Worm (Caenorhabditis elegans) whole organism, L3 larva: ENCODE data around the gene eco-1.

Experiments
- R02D3.7 ChIP-seq: fragments of 150-350 bp; optimal IDR thresholded peaks from 2 replicates; lab custom pipeline; 2014; ENCODE audit warnings: missing biosample characterization, missing genetic modification characterization
- ZK546.5 ChIP-seq: sonication (generic microtip); optimal IDR thresholded peaks from 2 replicates; lab custom pipeline; 2017; ENCODE audit warnings: missing biosample characterization, missing genetic modification characterization
- aly-2 ChIP-seq: fragments of 150-350 bp; optimal IDR thresholded peaks from 2 replicates; lab custom pipeline; 2014; ENCODE audit warnings: missing biosample characterization, missing genetic modification characterization
- ama-1 ChIP-seq: fragments of 150-350 bp; optimal IDR thresholded peaks from 2 replicates; lab custom pipeline; 2018
- ceh-16 ChIP-seq: sonication (generic microtip); optimal IDR thresholded peaks from 2 replicates; lab custom pipeline; 2017; ENCODE audit warnings: missing biosample characterization, missing genetic modification characterization
- ceh-28 ChIP-seq: fragments of 150-350 bp; optimal IDR thresholded peaks from 2 replicates; lab custom pipeline; 2014; ENCODE audit warnings: missing biosample characterization, missing genetic modification reagents, missing genetic modification characterization
- ceh-82 ChIP-seq: fragments of 150-350 bp; optimal IDR thresholded peaks from 2 replicates; lab custom pipeline; 2014; ENCODE audit warnings: missing biosample characterization, missing genetic modification characterization
- ceh-9 ChIP-seq: sonication (generic microtip); optimal IDR thresholded peaks from 2 replicates; lab custom pipeline; 2018; ENCODE audit warnings: missing biosample characterization, missing genetic modification characterization
- daf-12 ChIP-seq: fragments of 150-350 bp; optimal IDR thresholded peaks from 2 replicates; lab custom pipeline; 2014; ENCODE audit warnings: missing biosample characterization, missing genetic modification reagents, missing genetic modification characterization
- egl-27 ChIP-seq: sonication (generic microtip); optimal IDR thresholded peaks from 4 replicates; lab custom pipeline; 2017; ENCODE audit warnings: missing biosample characterization, missing genetic modification reagents, missing genetic modification characterization
- egl-5 ChIP-seq: fragments of 150-350 bp; optimal IDR thresholded peaks from 2 replicates; lab custom pipeline; 2017; ENCODE audit warnings: missing biosample characterization, missing genetic modification reagents, missing genetic modification characterization, inconsistent platforms
- elt-1 ChIP-seq: fragments of 150-350 bp; optimal IDR thresholded peaks from 2 replicates; lab custom pipeline; 2014; ENCODE audit warnings: missing biosample characterization, missing genetic modification characterization
- elt-2 ChIP-seq: sonication (generic microtip); optimal IDR thresholded peaks from 2 replicates; lab custom pipeline; 2016; ENCODE audit warnings: missing genetic modification reagents, mild to moderate bottlenecking, missing genetic modification characterization, missing compliant biosample characterization
- elt-3 ChIP-seq, 3 experiments: fragments of 150-350 bp in 1 of 3; sonication (generic microtip) in 2 of 3; optimal IDR thresholded peaks; 2 replicates in 2 of 3; 4 replicates in 1 of 3; lab custom pipeline; 2014 to 2017; ENCODE audit warnings: missing biosample characterization in 3 of 3, missing genetic modification characterization in 3 of 3
- eor-1 ChIP-seq, 2 experiments: fragments of 150-350 bp; optimal IDR thresholded peaks; 2 replicates each; lab custom pipeline; 2014 to 2018; ENCODE audit warnings: missing biosample characterization in 2 of 2, missing genetic modification characterization in 2 of 2
- fkh-10 ChIP-seq: sonication (generic microtip); optimal IDR thresholded peaks from 2 replicates; lab custom pipeline; 2017; ENCODE audit warnings: missing biosample characterization, missing genetic modification reagents, missing genetic modification characterization
- fkh-2 ChIP-seq: fragments of 150-350 bp; optimal IDR thresholded peaks from 2 replicates; lab custom pipeline; 2014; ENCODE audit warnings: missing biosample characterization, missing genetic modification reagents, missing genetic modification characterization
- fos-1 ChIP-seq: fragments of 150-350 bp; optimal IDR thresholded peaks from 2 replicates; lab custom pipeline; 2014; ENCODE audit warnings: missing biosample characterization, missing genetic modification characterization
- hmg-11 ChIP-seq: sonication (generic microtip); optimal IDR thresholded peaks from 2 replicates; lab custom pipeline; 2016; ENCODE audit warnings: missing genetic modification characterization, missing compliant biosample characterization
- jun-1 ChIP-seq: fragments of 150-350 bp; optimal IDR thresholded peaks from 2 replicates; lab custom pipeline; 2014; ENCODE audit warnings: missing biosample characterization, missing genetic modification reagents, missing genetic modification characterization
- lin-15B ChIP-seq: fragments of 150-350 bp; optimal IDR thresholded peaks from 2 replicates; lab custom pipeline; 2014; ENCODE audit warnings: missing biosample characterization, missing genetic modification characterization
- lin-39 ChIP-seq: fragments of 150-350 bp; optimal IDR thresholded peaks from 2 replicates; lab custom pipeline; 2018; ENCODE audit warnings: missing biosample characterization, missing genetic modification reagents, missing genetic modification characterization
- lsy-12 ChIP-seq: sonication (generic microtip); optimal IDR thresholded peaks from 2 replicates; lab custom pipeline; 2016; ENCODE audit warnings: mild to moderate bottlenecking, missing genetic modification characterization, missing compliant biosample characterization
- mdl-1 ChIP-seq: fragments of 150-350 bp; optimal IDR thresholded peaks from 2 replicates; lab custom pipeline; 2014; ENCODE audit warnings: missing biosample characterization, missing genetic modification characterization
- mml-1 ChIP-seq: fragments of 150-350 bp; sonication (generic microtip); optimal IDR thresholded peaks from 3 replicates; lab custom pipeline; 2014; ENCODE audit warnings: missing biosample characterization, missing genetic modification characterization
- nfya-1 ChIP-seq: sonication (generic microtip); optimal IDR thresholded peaks from 2 replicates; lab custom pipeline; 2017; ENCODE audit warnings: missing genetic modification characterization, mild to moderate bottlenecking, missing compliant biosample characterization, antibody characterized with exemption, moderate library complexity; ENCODE audit not compliant: insufficient read depth
- nhr-11 ChIP-seq: fragments of 150-350 bp; optimal IDR thresholded peaks from 2 replicates; lab custom pipeline; 2014; ENCODE audit warnings: missing biosample characterization, missing genetic modification characterization
- nhr-12 ChIP-seq: fragments of 150-350 bp; optimal IDR thresholded peaks from 2 replicates; lab custom pipeline; 2014; ENCODE audit warnings: missing biosample characterization, missing genetic modification characterization
- nhr-23 ChIP-seq: fragments of 150-350 bp; optimal IDR thresholded peaks from 2 replicates; lab custom pipeline; 2014; ENCODE audit warnings: missing biosample characterization, missing genetic modification reagents, missing genetic modification characterization
- nhr-237 ChIP-seq: fragments of 150-350 bp; optimal IDR thresholded peaks from 2 replicates; lab custom pipeline; 2014; ENCODE audit warnings: missing biosample characterization, missing genetic modification characterization
- nhr-25 ChIP-seq: sonication (generic microtip); optimal IDR thresholded peaks from 2 replicates; lab custom pipeline; 2017; ENCODE audit warnings: missing biosample characterization, missing genetic modification characterization
- nhr-28 ChIP-seq: fragments of 150-350 bp; optimal IDR thresholded peaks from 2 replicates; lab custom pipeline; 2014; ENCODE audit warnings: missing biosample characterization, missing genetic modification characterization
- nhr-43 ChIP-seq: sonication (generic microtip); optimal IDR thresholded peaks from 2 replicates; lab custom pipeline; 2016; ENCODE audit warnings: mild to moderate bottlenecking, missing genetic modification characterization, missing compliant biosample characterization; ENCODE audit not compliant: poor library complexity, severe bottlenecking
- nhr-67 ChIP-seq: fragments of 150-350 bp; optimal IDR thresholded peaks from 2 replicates; lab custom pipeline; 2014; ENCODE audit warnings: missing biosample characterization, missing genetic modification characterization
- nhr-76 ChIP-seq: fragments of 150-350 bp; sonication (generic microtip); optimal IDR thresholded peaks from 5 replicates; lab custom pipeline; 2014; ENCODE audit warnings: missing biosample characterization, missing genetic modification characterization
- nhr-77 ChIP-seq: fragments of 150-350 bp; optimal IDR thresholded peaks from 2 replicates; lab custom pipeline; 2014; ENCODE audit warnings: missing biosample characterization, missing genetic modification characterization
- pha-4 ChIP-seq: fragments of 150-350 bp; optimal IDR thresholded peaks from 2 replicates; lab custom pipeline; 2014; ENCODE audit warnings: missing biosample characterization, missing genetic modification reagents, missing genetic modification characterization
- pqm-1 ChIP-seq: fragments of 150-350 bp; optimal IDR thresholded peaks from 2 replicates; lab custom pipeline; 2017; ENCODE audit warnings: missing biosample characterization, missing genetic modification characterization, inconsistent platforms
- sea-2 ChIP-seq: fragments of 150-350 bp; sonication (generic microtip); optimal IDR thresholded peaks from 4 replicates; lab custom pipeline; 2014; ENCODE audit warnings: missing biosample characterization, missing genetic modification reagents, missing genetic modification characterization
- skn-1 ChIP-seq: fragments of 150-350 bp; optimal IDR thresholded peaks from 2 replicates; lab custom pipeline; 2014; ENCODE audit warnings: missing biosample characterization, missing genetic modification characterization
- snpc-4 ChIP-seq: fragments of 150-350 bp; optimal IDR thresholded peaks from 2 replicates; lab custom pipeline; 2014; ENCODE audit warnings: missing biosample characterization, missing genetic modification characterization
- tbx-2 ChIP-seq: sonication (generic microtip); optimal IDR thresholded peaks from 2 replicates; lab custom pipeline; 2016; ENCODE audit warnings: mild to moderate bottlenecking, missing genetic modification characterization, missing compliant biosample characterization
- unc-39 ChIP-seq: sonication (generic microtip); optimal IDR thresholded peaks from 4 replicates; lab custom pipeline; 2017; ENCODE audit warnings: missing biosample characterization, missing genetic modification characterization
- unc-62 ChIP-seq: fragments of 150-350 bp; sonication (generic microtip); optimal IDR thresholded peaks from 4 replicates; lab custom pipeline; 2014; ENCODE audit warnings: missing biosample characterization, missing genetic modification reagents, missing genetic modification characterization
- zag-1 ChIP-seq: fragments of 150-350 bp; optimal IDR thresholded peaks from 2 replicates; lab custom pipeline; 2014; ENCODE audit warnings: missing biosample characterization, missing genetic modification characterization
- ztf-11 ChIP-seq: fragments of 150-350 bp; optimal IDR thresholded peaks from 2 replicates; lab custom pipeline; 2014; ENCODE audit warnings: missing biosample characterization, missing genetic modification characterization
- ztf-4 ChIP-seq: fragments of 150-350 bp; optimal IDR thresholded peaks from 2 replicates; lab custom pipeline; 2014; ENCODE audit warnings: missing biosample characterization, missing genetic modification characterization

eco-1 gene

DNA sequence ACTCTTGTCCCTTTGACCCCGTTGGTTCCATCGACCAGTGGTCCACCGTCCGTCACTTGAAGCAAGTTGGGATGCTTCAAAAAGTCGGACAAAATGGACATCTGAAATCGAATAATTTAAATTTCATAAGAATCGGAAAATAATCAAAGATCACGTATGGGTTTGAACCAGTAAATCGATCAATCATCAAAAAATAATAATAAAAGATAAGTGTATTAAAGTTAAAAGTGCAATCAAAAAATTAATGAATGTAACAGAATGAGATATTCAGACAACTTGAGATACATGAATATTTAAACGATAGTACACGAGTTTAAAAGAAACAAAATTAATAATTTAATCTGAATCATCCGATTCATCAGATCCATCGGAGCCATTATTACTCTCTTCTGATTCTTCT is 20.1 kb upstream of the eco-1 start, which contains the start of gene T20B12.7:
Gene T20B12.7 (minus strand): TSS at position 101 of the 400 bp plus-strand sequence.
- TF ChIP-seq nhr-12 (tag; lab: Kevin White, UChicago) = no peak
- no peak for TF ChIP-seq nfya-1 (tag; lab: Kevin White, UChicago)
- TF ChIP-seq aly-2 (tag; lab: Kevin White, UChicago) = no peak
- no peak for TF ChIP-seq nhr-76 (tag; lab: Kevin White, UChicago)
- no peak for TF ChIP-seq nhr-25 (tag; lab: Kevin White, UChicago)
- TF ChIP-seq mdl-1 (tag; lab: Kevin White, UChicago) = no peak
- no peak for TF ChIP-seq lin-39 (tag; lab: Kevin White, UChicago)
- TF ChIP-seq sea-2 = no peak
- no peak for TF ChIP-seq ceh-9 (tag; lab: Kevin White, UChicago)
- no peak for TF ChIP-seq fkh-10 (GFP tag; lab: Kevin White, UChicago)
- TF ChIP-seq elt-1 (tag; lab: Kevin White, UChicago) = no peak
- TF ChIP-seq, all 47 proteins: peak for 0

- TF ChIP-seq ama-1 (lab: Kevin White, UChicago) = peak; percentile 21
- no peak for TF ChIP-seq fkh-2
- TF ChIP-seq ceh-16 = no peak
These were observed 19.6 kb upstream of the eco-1 start for ce11 chrIII:7378522-7378921.

- peak; percentile 73 for TF ChIP-seq lsy-12 (tag; lab: Kevin White, UChicago)
- no peak for TF ChIP-seq snpc-4
- TF ChIP-seq egl-5 = peak; percentile 27
- no peak for TF ChIP-seq sea-2
- TF ChIP-seq nhr-237 (tag; lab: Kevin White, UChicago) = no peak
- no peak for TF ChIP-seq egl-27 (tag; lab: Kevin White, UChicago)
- TF ChIP-seq jun-1 (tag; lab: Kevin White, UChicago) = peak; percentile 64
- no peak for TF ChIP-seq ZK546.5
- TF ChIP-seq eor-1 (tag; optimal IDR thresholded peaks at IDR 0.05; lab: Kevin White, UChicago) = no peak
- no peak for TF ChIP-seq nhr-67 (tag; lab: Kevin White, UChicago)
- peak; percentile 70 for TF ChIP-seq ama-1 (lab: Kevin White, UChicago)
- no peak for TF ChIP-seq unc-39
- TF ChIP-seq ceh-28 (tag; lab: Kevin White, UChicago) = no peak
- TF ChIP-seq fkh-2 = no peak
- peak; percentile 95 for TF ChIP-seq nhr-43 (tag; lab: Kevin White, UChicago)
- no peak for TF ChIP-seq skn-1
- TF ChIP-seq fos-1 (tag; lab: Kevin White, UChicago) = peak; percentile 77
- peak; percentile 10 for TF ChIP-seq nhr-11 (tag; lab: Kevin White, UChicago)
- TF ChIP-seq ztf-11 (tag; lab: Kevin White, UChicago) = no peak
- TF ChIP-seq ceh-16 = no peak
- TF ChIP-seq nhr-76 (tag; lab: Kevin White, UChicago) = no peak
- no peak for TF ChIP-seq R02D3.7
- TF ChIP-seq aly-2 (tag; lab: Kevin White, UChicago) = no peak
- TF ChIP-seq mdl-1 (tag; lab: Kevin White, UChicago) = peak; percentile 94
- peak; percentile 82 for TF ChIP-seq unc-62 (GFP tag; lab: Kevin White, UChicago)
- peak; percentile 97 for TF ChIP-seq nhr-25 (tag; lab: Kevin White, UChicago)
- TF ChIP-seq nhr-77 (tag; lab: Kevin White, UChicago) = no peak
- peak; percentile 58 for TF ChIP-seq pha-4 (tag; lab: Kevin White, UChicago)
- peak; percentile 23 for TF ChIP-seq pqm-1 (tag; lab: Kevin White, UChicago)
- peak; percentile 61 for TF ChIP-seq tbx-2 (tag; lab: Kevin White, UChicago)
- TF ChIP-seq elt-1 (tag; lab: Kevin White, UChicago) = no peak
- peak; percentile 59 for TF ChIP-seq lin-39 (tag; lab: Kevin White, UChicago)
- TF ChIP-seq ceh-82 (tag; lab: Kevin White, UChicago) = no peak
- peak; percentile 96 for TF ChIP-seq nhr-23 (tag; lab: Kevin White, UChicago)
- peak; percentile 42 to 71 (median 60) for TF ChIP-seq elt-3 (tag; optimal IDR thresholded peaks at IDR 0.05; lab: Kevin White, UChicago)
- TF ChIP-seq elt-2 (tag; lab: Kevin White, UChicago) = peak; percentile 73
- TF ChIP-seq nhr-12 (tag; lab: Kevin White, UChicago) = no peak
- TF ChIP-seq zag-1 = no peak
- no peak for TF ChIP-seq fkh-10 (GFP tag; lab: Kevin White, UChicago)
- no peak for TF ChIP-seq ceh-9 (tag; lab: Kevin White, UChicago)
- TF ChIP-seq lin-15B (tag; lab: Kevin White, UChicago) = no peak
- no peak for TF ChIP-seq ztf-4 (tag; lab: Kevin White, UChicago)
- TF ChIP-seq hmg-11 = peak; percentile 11
- TF ChIP-seq daf-12 (tag; lab: Kevin White, UChicago) = no peak
- TF ChIP-seq mml-1 (tag; lab: Kevin White, UChicago) = peak; percentile 25
- TF ChIP-seq nfya-1 (tag; lab: Kevin White, UChicago) = peak; percentile 57
- TF ChIP-seq nhr-28 (tag; lab: Kevin White, UChicago) = no peak
- TF ChIP-seq, all 47 proteins: peak for 20
These were observed 17.4 kb upstream of the eco-1 start for ce11 chrIII:7376143-7376802.
